Worm (Caenorhabditis elegans) whole organism, L3 larva: Measurements from ENCODE around the gene sru-39.
A peak's percentile ranks its signal among the peaks of the same experiment; 100 is the strongest.

Experiments
- R02D3.7 ChIP-seq: fragments of 150-350 bp; optimal IDR thresholded peaks from 2 replicates; lab custom pipeline; 2014; ENCODE audit warnings: missing biosample characterization, missing genetic modification characterization
- ZK546.5 ChIP-seq: sonication (generic microtip); optimal IDR thresholded peaks from 2 replicates; lab custom pipeline; 2017; ENCODE audit warnings: missing biosample characterization, missing genetic modification characterization
- aly-2 ChIP-seq: fragments of 150-350 bp; optimal IDR thresholded peaks from 2 replicates; lab custom pipeline; 2014; ENCODE audit warnings: missing biosample characterization, missing genetic modification characterization
- ama-1 ChIP-seq: fragments of 150-350 bp; optimal IDR thresholded peaks from 2 replicates; lab custom pipeline; 2018
- ceh-16 ChIP-seq: sonication (generic microtip); optimal IDR thresholded peaks from 2 replicates; lab custom pipeline; 2017; ENCODE audit warnings: missing biosample characterization, missing genetic modification characterization
- ceh-28 ChIP-seq: fragments of 150-350 bp; optimal IDR thresholded peaks from 2 replicates; lab custom pipeline; 2014; ENCODE audit warnings: missing biosample characterization, missing genetic modification reagents, missing genetic modification characterization
- ceh-82 ChIP-seq: fragments of 150-350 bp; optimal IDR thresholded peaks from 2 replicates; lab custom pipeline; 2014; ENCODE audit warnings: missing biosample characterization, missing genetic modification characterization
- ceh-9 ChIP-seq: sonication (generic microtip); optimal IDR thresholded peaks from 2 replicates; lab custom pipeline; 2018; ENCODE audit warnings: missing biosample characterization, missing genetic modification characterization
- egl-27 ChIP-seq: sonication (generic microtip); optimal IDR thresholded peaks from 4 replicates; lab custom pipeline; 2017; ENCODE audit warnings: missing biosample characterization, missing genetic modification reagents, missing genetic modification characterization
- egl-5 ChIP-seq: fragments of 150-350 bp; optimal IDR thresholded peaks from 2 replicates; lab custom pipeline; 2017; ENCODE audit warnings: missing biosample characterization, missing genetic modification reagents, missing genetic modification characterization, inconsistent platforms
- elt-2 ChIP-seq: sonication (generic microtip); optimal IDR thresholded peaks from 2 replicates; lab custom pipeline; 2016; ENCODE audit warnings: missing genetic modification reagents, mild to moderate bottlenecking, missing genetic modification characterization, missing compliant biosample characterization
- eor-1 ChIP-seq, 2 experiments: fragments of 150-350 bp; optimal IDR thresholded peaks; 2 replicates each; lab custom pipeline; 2014 to 2018; ENCODE audit warnings: missing biosample characterization in 2 of 2, missing genetic modification characterization in 2 of 2
- fkh-10 ChIP-seq: sonication (generic microtip); optimal IDR thresholded peaks from 2 replicates; lab custom pipeline; 2017; ENCODE audit warnings: missing biosample characterization, missing genetic modification reagents, missing genetic modification characterization
- fkh-2 ChIP-seq: fragments of 150-350 bp; optimal IDR thresholded peaks from 2 replicates; lab custom pipeline; 2014; ENCODE audit warnings: missing biosample characterization, missing genetic modification reagents, missing genetic modification characterization
- fos-1 ChIP-seq: fragments of 150-350 bp; optimal IDR thresholded peaks from 2 replicates; lab custom pipeline; 2014; ENCODE audit warnings: missing biosample characterization, missing genetic modification characterization
- hmg-11 ChIP-seq: sonication (generic microtip); optimal IDR thresholded peaks from 2 replicates; lab custom pipeline; 2016; ENCODE audit warnings: missing genetic modification characterization, missing compliant biosample characterization
- jun-1 ChIP-seq: fragments of 150-350 bp; optimal IDR thresholded peaks from 2 replicates; lab custom pipeline; 2014; ENCODE audit warnings: missing biosample characterization, missing genetic modification reagents, missing genetic modification characterization
- lin-15B ChIP-seq: fragments of 150-350 bp; optimal IDR thresholded peaks from 2 replicates; lab custom pipeline; 2014; ENCODE audit warnings: missing biosample characterization, missing genetic modification characterization
- lin-39 ChIP-seq: fragments of 150-350 bp; optimal IDR thresholded peaks from 2 replicates; lab custom pipeline; 2018; ENCODE audit warnings: missing biosample characterization, missing genetic modification reagents, missing genetic modification characterization
- lsy-12 ChIP-seq: sonication (generic microtip); optimal IDR thresholded peaks from 2 replicates; lab custom pipeline; 2016; ENCODE audit warnings: mild to moderate bottlenecking, missing genetic modification characterization, missing compliant biosample characterization
- mdl-1 ChIP-seq: fragments of 150-350 bp; optimal IDR thresholded peaks from 2 replicates; lab custom pipeline; 2014; ENCODE audit warnings: missing biosample characterization, missing genetic modification characterization
- nfya-1 ChIP-seq: sonication (generic microtip); optimal IDR thresholded peaks from 2 replicates; lab custom pipeline; 2017; ENCODE audit warnings: missing genetic modification characterization, mild to moderate bottlenecking, missing compliant biosample characterization, antibody characterized with exemption, moderate library complexity; ENCODE audit not compliant: insufficient read depth
- nhr-12 ChIP-seq: fragments of 150-350 bp; optimal IDR thresholded peaks from 2 replicates; lab custom pipeline; 2014; ENCODE audit warnings: missing biosample characterization, missing genetic modification characterization
- nhr-23 ChIP-seq: fragments of 150-350 bp; optimal IDR thresholded peaks from 2 replicates; lab custom pipeline; 2014; ENCODE audit warnings: missing biosample characterization, missing genetic modification reagents, missing genetic modification characterization
- nhr-237 ChIP-seq: fragments of 150-350 bp; optimal IDR thresholded peaks from 2 replicates; lab custom pipeline; 2014; ENCODE audit warnings: missing biosample characterization, missing genetic modification characterization
- nhr-25 ChIP-seq: sonication (generic microtip); optimal IDR thresholded peaks from 2 replicates; lab custom pipeline; 2017; ENCODE audit warnings: missing biosample characterization, missing genetic modification characterization
- nhr-28 ChIP-seq: fragments of 150-350 bp; optimal IDR thresholded peaks from 2 replicates; lab custom pipeline; 2014; ENCODE audit warnings: missing biosample characterization, missing genetic modification characterization
- nhr-76 ChIP-seq: fragments of 150-350 bp; sonication (generic microtip); optimal IDR thresholded peaks from 5 replicates; lab custom pipeline; 2014; ENCODE audit warnings: missing biosample characterization, missing genetic modification characterization
- nhr-77 ChIP-seq: fragments of 150-350 bp; optimal IDR thresholded peaks from 2 replicates; lab custom pipeline; 2014; ENCODE audit warnings: missing biosample characterization, missing genetic modification characterization
- pha-4 ChIP-seq: fragments of 150-350 bp; optimal IDR thresholded peaks from 2 replicates; lab custom pipeline; 2014; ENCODE audit warnings: missing biosample characterization, missing genetic modification reagents, missing genetic modification characterization
- pqm-1 ChIP-seq: fragments of 150-350 bp; optimal IDR thresholded peaks from 2 replicates; lab custom pipeline; 2017; ENCODE audit warnings: missing biosample characterization, missing genetic modification characterization, inconsistent platforms
- skn-1 ChIP-seq: fragments of 150-350 bp; optimal IDR thresholded peaks from 2 replicates; lab custom pipeline; 2014; ENCODE audit warnings: missing biosample characterization, missing genetic modification characterization
- tbx-2 ChIP-seq: sonication (generic microtip); optimal IDR thresholded peaks from 2 replicates; lab custom pipeline; 2016; ENCODE audit warnings: mild to moderate bottlenecking, missing genetic modification characterization, missing compliant biosample characterization
- unc-39 ChIP-seq: sonication (generic microtip); optimal IDR thresholded peaks from 4 replicates; lab custom pipeline; 2017; ENCODE audit warnings: missing biosample characterization, missing genetic modification characterization
- unc-62 ChIP-seq: fragments of 150-350 bp; sonication (generic microtip); optimal IDR thresholded peaks from 4 replicates; lab custom pipeline; 2014; ENCODE audit warnings: missing biosample characterization, missing genetic modification reagents, missing genetic modification characterization
- zag-1 ChIP-seq: fragments of 150-350 bp; optimal IDR thresholded peaks from 2 replicates; lab custom pipeline; 2014; ENCODE audit warnings: missing biosample characterization, missing genetic modification characterization
- ztf-4 ChIP-seq: fragments of 150-350 bp; optimal IDR thresholded peaks from 2 replicates; lab custom pipeline; 2014; ENCODE audit warnings: missing biosample characterization, missing genetic modification characterization

Gene sru-39

DNA sequence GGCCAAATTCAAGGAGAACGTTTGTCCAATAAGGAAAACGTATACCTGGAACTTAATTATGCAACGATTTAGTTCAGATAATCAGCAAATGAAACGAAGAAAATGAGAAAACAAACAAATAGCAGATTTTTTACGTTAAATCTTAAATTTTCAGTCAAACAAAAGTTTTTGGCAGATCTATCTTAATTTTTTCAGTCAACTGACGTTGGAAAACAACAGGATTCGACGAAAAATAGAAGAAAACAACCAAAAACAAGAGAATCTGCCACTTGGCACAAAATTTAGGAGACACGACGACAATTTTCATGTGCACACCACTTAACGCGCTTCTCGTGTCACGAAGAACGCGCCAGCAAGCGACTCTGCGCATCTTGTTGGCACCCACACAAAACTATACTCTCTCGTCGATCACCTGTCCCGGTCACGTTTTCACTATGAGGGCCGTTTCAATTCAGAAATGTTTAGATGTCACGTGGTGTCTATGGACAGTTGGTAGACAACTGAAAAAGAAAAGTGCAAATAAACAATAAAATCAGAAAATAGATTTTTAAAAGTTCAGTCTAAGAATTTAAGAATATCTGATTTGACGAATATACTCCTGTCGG lies 13.5 kb upstream of the sru-39 start, which contains the start of gene ztf-7 (continued):
- TF ChIP-seq unc-39 (tag; lab: Kevin White, UChicago) (no peak), unc-62 (GFP tag; lab: Kevin White, UChicago) (peak; percentile 18), ceh-82 (tag; lab: Kevin White, UChicago) (peak; percentile 35), nhr-237 (tag; lab: Kevin White, UChicago) (no peak), egl-27 (tag; lab: Kevin White, UChicago) (peak; percentile 38), fkh-2 (no peak), aly-2 (tag; lab: Kevin White, UChicago) (no peak), fkh-10 (GFP tag; lab: Kevin White, UChicago) (peak; percentile 87), nhr-28 (no peak), ceh-28 (peak; percentile 80), skn-1 (tag; lab: Kevin White, UChicago) (peak; percentile 68), eor-1 (tag; optimal IDR thresholded peaks at IDR 0.05; lab: Kevin White, UChicago) (no peak), lin-15B (peak; percentile 89), nhr-77 (peak; percentile 26), jun-1 (tag; lab: Kevin White, UChicago) (peak; percentile 95), tbx-2 (tag; lab: Kevin White, UChicago) (peak; percentile 88)
- TF ChIP-seq, all 47 proteins: peak for 29

DNA sequence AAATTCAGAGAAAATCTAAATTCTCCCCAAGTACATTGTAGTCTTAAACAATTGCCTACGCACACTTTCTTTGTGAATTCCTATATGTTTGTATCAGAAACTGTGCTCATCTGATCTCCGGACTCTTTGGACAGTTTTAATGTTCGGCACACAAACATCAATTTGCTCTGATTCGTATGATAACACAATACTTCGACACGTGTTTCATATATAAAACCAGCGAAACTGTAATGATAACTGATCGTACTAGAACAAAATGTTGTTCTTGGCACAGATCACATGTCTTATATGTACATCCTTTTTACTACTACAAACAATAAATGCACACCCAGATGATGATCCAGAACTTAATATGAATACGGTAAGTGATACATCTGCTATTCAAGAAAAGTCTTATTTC lies 11.9 kb upstream of the sru-39 start, which contains the start of gene lipl-2:
Gene lipl-2, plus strand, starts transcription at position 236 of the 400 bp plus-strand sequence.
- no peak for TF ChIP-seq nfya-1 (tag; lab: Kevin White, UChicago)
- TF ChIP-seq nhr-77, result no peak
- TF ChIP-seq elt-2 (tag; lab: Kevin White, UChicago), result peak; percentile 87
- no peak for TF ChIP-seq R02D3.7 (tag; lab: Kevin White, UChicago)
- TF ChIP-seq fos-1 (tag; lab: Kevin White, UChicago), result no peak
- no peak for TF ChIP-seq hmg-11
- no peak for TF ChIP-seq nhr-12 (tag; lab: Kevin White, UChicago)
- no peak for TF ChIP-seq ama-1
- no peak for TF ChIP-seq lin-39
- TF ChIP-seq pqm-1 (tag; lab: Kevin White, UChicago), result peak; percentile 81
- TF ChIP-seq pha-4, result peak; percentile 61

DNA sequence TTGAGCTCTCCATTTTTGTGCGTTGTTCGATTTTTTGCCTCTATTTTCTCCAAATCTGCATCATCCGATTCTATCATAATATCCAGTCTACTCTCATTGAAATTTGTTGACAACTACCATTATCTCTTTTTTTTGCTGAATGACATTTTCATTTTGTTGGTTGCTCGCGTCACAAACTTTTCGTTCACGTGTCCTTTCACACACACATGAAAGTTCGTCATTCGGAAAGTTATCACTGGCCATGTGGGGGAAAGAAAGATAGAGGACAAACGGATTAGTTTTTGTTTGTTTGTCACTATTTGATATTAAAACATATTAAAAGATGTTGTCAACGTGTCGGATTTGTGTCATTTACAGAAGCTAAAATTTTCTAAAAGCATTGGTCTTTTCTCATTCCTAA lies 8.3 kb upstream of the sru-39 start:
- TF ChIP-seq elt-2 (tag; lab: Kevin White, UChicago) (peak; percentile 23), ceh-16 (tag; lab: Kevin White, UChicago) (no peak)

DNA sequence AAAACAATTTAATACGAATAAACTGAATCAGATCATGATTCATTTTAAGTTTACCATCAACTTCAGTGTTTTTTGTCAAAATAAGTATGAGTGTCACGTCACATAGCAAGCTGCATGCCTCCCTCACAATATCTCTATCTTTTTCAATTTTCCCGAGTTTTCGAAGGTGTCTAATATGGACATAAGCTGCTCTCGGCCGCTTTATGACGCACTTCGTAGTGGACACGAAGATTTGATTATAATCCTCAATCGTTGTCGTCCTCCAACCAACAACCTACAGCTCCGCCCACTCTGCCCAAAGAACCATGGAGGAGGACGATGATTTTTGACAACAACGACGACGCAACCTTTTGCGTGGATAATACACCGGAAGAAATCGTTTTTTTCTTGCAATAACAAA lies 7.3 kb upstream of the sru-39 start:
- TF ChIP-seq ceh-82 (tag; lab: Kevin White, UChicago) (no peak), nhr-76 (tag; lab: Kevin White, UChicago) (no peak), eor-1 (tag; optimal IDR thresholded peaks at IDR 0.05; lab: Kevin White, UChicago) (no peak), fkh-10 (GFP tag; lab: Kevin White, UChicago) (no peak), fos-1 (tag; lab: Kevin White, UChicago) (no peak), ztf-4 (tag; lab: Kevin White, UChicago) (no peak), lin-39 (no peak), mdl-1 (tag; lab: Kevin White, UChicago) (no peak), elt-2 (tag; lab: Kevin White, UChicago) (no peak)

DNA sequence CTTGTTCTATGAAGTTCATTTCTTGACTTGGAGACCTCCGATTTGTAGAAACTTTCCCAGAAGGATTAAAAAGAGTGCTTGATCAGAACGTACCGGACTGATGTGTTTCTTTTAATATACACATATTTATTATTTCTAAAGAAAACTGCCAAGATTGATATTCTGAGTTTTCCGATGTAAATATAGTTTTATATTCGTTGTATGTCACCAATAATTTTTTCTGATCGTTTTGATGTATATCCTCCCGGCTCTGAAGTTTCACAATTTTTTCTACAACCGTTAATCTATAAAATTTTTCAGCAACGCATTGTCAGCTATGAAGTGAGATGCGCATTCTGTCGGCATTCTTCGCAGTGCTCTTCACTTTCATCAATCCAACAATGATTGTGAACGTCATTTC lies 6.7 kb upstream of the sru-39 start, which contains the start of gene F46B6.9:
Gene F46B6.9, plus strand, starts transcription at position 301 of the 400 bp plus-strand sequence.
- TF ChIP-seq unc-62 (GFP tag; lab: Kevin White, UChicago), result no peak
- TF ChIP-seq pha-4, result no peak
- no peak for TF ChIP-seq nhr-237 (tag; lab: Kevin White, UChicago)
- no peak for TF ChIP-seq nhr-25 (tag; lab: Kevin White, UChicago)
- no peak for TF ChIP-seq pqm-1 (tag; lab: Kevin White, UChicago)
- TF ChIP-seq zag-1, result no peak
- no peak for TF ChIP-seq lsy-12
- TF ChIP-seq fkh-10 (GFP tag; lab: Kevin White, UChicago), result no peak
- TF ChIP-seq ceh-9 (tag; lab: Kevin White, UChicago), result no peak
- no peak for TF ChIP-seq ZK546.5
- TF ChIP-seq fkh-2, result no peak
- TF ChIP-seq jun-1 (tag; lab: Kevin White, UChicago), result no peak
- no peak for TF ChIP-seq unc-39 (tag; lab: Kevin White, UChicago)
- no peak for TF ChIP-seq lin-15B
- TF ChIP-seq fos-1 (tag; lab: Kevin White, UChicago), result no peak
- no peak for TF ChIP-seq egl-5 (tag; lab: Kevin White, UChicago)
- TF ChIP-seq nhr-23 (tag; lab: Kevin White, UChicago), result no peak
- TF ChIP-seq ceh-16 (tag; lab: Kevin White, UChicago), result no peak
- no peak for TF ChIP-seq nhr-12 (tag; lab: Kevin White, UChicago)
- TF ChIP-seq R02D3.7 (tag; lab: Kevin White, UChicago), result no peak
